Fruit fly (Drosophila melanogaster): ENCODE measurements around the gene CG31909.

CG31909 gene

dm6 chr2L:7262580-7262979 is 5.3 kb downstream of the CG31909 start:
- no peak for TF ChIP-seq Ets98B (GFP tag; IDR thresholded peaks at IDR 0.05)

- TF ChIP-seq Pif1A (GFP tag; optimal IDR thresholded peaks at IDR 0.05) = no peak
- TF ChIP-seq CG17806 (tag; optimal IDR thresholded peaks at IDR 0.05) = no peak
- no peak for TF ChIP-seq CG9948 (tag; optimal IDR thresholded peaks at IDR 0.05)
- TF ChIP-seq D1 (tag; optimal IDR thresholded peaks at IDR 0.05) = no peak
- no peak for TF ChIP-seq rn (GFP tag; IDR thresholded peaks at IDR 0.05)
- no peak for TF ChIP-seq CG15710 (tag; optimal IDR thresholded peaks at IDR 0.05)
- TF ChIP-seq Ets98B (GFP tag; IDR thresholded peaks at IDR 0.05) = no peak
- TF ChIP-seq CG32121 (GFP tag; IDR thresholded peaks at IDR 0.05) = no peak
- TF ChIP-seq Snoo (tag; optimal IDR thresholded peaks at IDR 0.05) = no peak
- TF ChIP-seq fd96Ca (GFP tag; IDR thresholded peaks at IDR 0.05) = no peak
- no peak for TF ChIP-seq CG13204 (GFP tag; optimal IDR thresholded peaks at IDR 0.05)
- TF ChIP-seq CG10348 (GFP tag; IDR thresholded peaks at IDR 0.05) = no peak
- no peak for TF ChIP-seq CG14655 (GFP tag; optimal IDR thresholded peaks at IDR 0.05)
- TF ChIP-seq CG12605 (GFP tag; IDR thresholded peaks at IDR 0.05) = no peak
- no peak for TF ChIP-seq CG34367 (tag; optimal IDR thresholded peaks at IDR 0.05)
- TF ChIP-seq EcR (GFP tag; optimal IDR thresholded peaks at IDR 0.05) = no peak
Measured at dm6 chr2L:7264396-7264795, 7.1 kb downstream of the CG31909 start.

dm6 chr2L:7264885-7265540 is 7.7 kb downstream of the CG31909 start:
- TF ChIP-seq CG15710 (tag; optimal IDR thresholded peaks at IDR 0.05) (no peak), EcR (GFP tag; optimal IDR thresholded peaks at IDR 0.05) (no peak), gl (tag; optimal IDR thresholded peaks at IDR 0.05) (no peak), Ets98B (GFP tag; IDR thresholded peaks at IDR 0.05) (no peak), Pif1A (GFP tag; optimal IDR thresholded peaks at IDR 0.05) (no peak), CG10348 (GFP tag; IDR thresholded peaks at IDR 0.05) (no peak), Pif1B (GFP tag; optimal IDR thresholded peaks at IDR 0.05) (no peak), CG13204 (GFP tag; optimal IDR thresholded peaks at IDR 0.05) (no peak), D1 (tag; optimal IDR thresholded peaks at IDR 0.05) (no peak), CG4496 (GFP tag; IDR thresholded peaks at IDR 0.05) (no peak), CG9948 (tag; optimal IDR thresholded peaks at IDR 0.05) (no peak), CG8301 (tag; optimal IDR thresholded peaks at IDR 0.05) (no peak), Snoo (tag; optimal IDR thresholded peaks at IDR 0.05) (no peak), CG8159 (tag; optimal IDR thresholded peaks at IDR 0.05) (no peak), CG17806 (tag; optimal IDR thresholded peaks at IDR 0.05) (no peak), CG32121 (GFP tag; IDR thresholded peaks at IDR 0.05) (no peak), fd96Ca (GFP tag; IDR thresholded peaks at IDR 0.05) (no peak), rn (GFP tag; IDR thresholded peaks at IDR 0.05) (no peak), CG34367 (tag; optimal IDR thresholded peaks at IDR 0.05) (no peak), CG14655 (GFP tag; optimal IDR thresholded peaks at IDR 0.05) (no peak)

- TF ChIP-seq CG32121 (GFP tag; IDR thresholded peaks at IDR 0.05) = 0 out of 2 replicates have a peak, but pooled peaks have one; percentile 33
- no peak for TF ChIP-seq rn (GFP tag; IDR thresholded peaks at IDR 0.05)
- TF ChIP-seq Ets98B (GFP tag; IDR thresholded peaks at IDR 0.05) = 0 out of 2 replicates have a peak, but pooled peaks have one; percentile 24
Measured at dm6 chr2L:7265970-7266369, 8.7 kb downstream of the CG31909 start.

dm6 chr2L:7270270-7270669 is 13.0 kb downstream of the CG31909 start:
- TF ChIP-seq CG8301 (tag; optimal IDR thresholded peaks at IDR 0.05) (peak; percentile 53), CG12605 (GFP tag; IDR thresholded peaks at IDR 0.05) (no peak), CG14655 (GFP tag; optimal IDR thresholded peaks at IDR 0.05) (peak; percentile 69), CG15710 (tag; optimal IDR thresholded peaks at IDR 0.05) (no peak), CG8159 (tag; optimal IDR thresholded peaks at IDR 0.05) (peak; percentile 8), fd96Ca (GFP tag; IDR thresholded peaks at IDR 0.05) (no peak), Pif1A (GFP tag; optimal IDR thresholded peaks at IDR 0.05) (peak; percentile 1), Ets98B (GFP tag; IDR thresholded peaks at IDR 0.05) (no peak), CG17806 (tag; optimal IDR thresholded peaks at IDR 0.05) (peak; percentile 22), CG32121 (GFP tag; IDR thresholded peaks at IDR 0.05) (no peak), gl (tag; optimal IDR thresholded peaks at IDR 0.05) (no peak), Pif1B (GFP tag; optimal IDR thresholded peaks at IDR 0.05) (no peak), CG9948 (tag; optimal IDR thresholded peaks at IDR 0.05) (peak; percentile 32), EcR (GFP tag; optimal IDR thresholded peaks at IDR 0.05) (no peak), rn (GFP tag; IDR thresholded peaks at IDR 0.05) (no peak), CG34367 (tag; optimal IDR thresholded peaks at IDR 0.05) (no peak), CG13204 (GFP tag; optimal IDR thresholded peaks at IDR 0.05) (no peak), CG10348 (GFP tag; IDR thresholded peaks at IDR 0.05) (no peak), CG4496 (GFP tag; IDR thresholded peaks at IDR 0.05) (0 out of 3 replicates have a peak, but pooled peaks have one; percentile 50)

- TF ChIP-seq D1 (tag; optimal IDR thresholded peaks at IDR 0.05) (no peak), CG4496 (GFP tag; IDR thresholded peaks at IDR 0.05) (no peak), CG8301 (tag; optimal IDR thresholded peaks at IDR 0.05) (no peak), CG15710 (tag; optimal IDR thresholded peaks at IDR 0.05) (no peak), CG13204 (GFP tag; optimal IDR thresholded peaks at IDR 0.05) (no peak), CG14655 (GFP tag; optimal IDR thresholded peaks at IDR 0.05) (no peak), Snoo (tag; optimal IDR thresholded peaks at IDR 0.05) (no peak), EcR (GFP tag; optimal IDR thresholded peaks at IDR 0.05) (no peak), CG34367 (tag; optimal IDR thresholded peaks at IDR 0.05) (no peak), CG9948 (tag; optimal IDR thresholded peaks at IDR 0.05) (no peak), CG10348 (GFP tag; IDR thresholded peaks at IDR 0.05) (no peak), CG17806 (tag; optimal IDR thresholded peaks at IDR 0.05) (no peak), CG8159 (tag; optimal IDR thresholded peaks at IDR 0.05) (no peak), CG12605 (GFP tag; IDR thresholded peaks at IDR 0.05) (no peak), Ets98B (GFP tag; IDR thresholded peaks at IDR 0.05) (no peak), fd96Ca (GFP tag; IDR thresholded peaks at IDR 0.05) (no peak)
Measured at dm6 chr2L:7272452-7272851, 15.1 kb downstream of the CG31909 start.
